Worm (Caenorhabditis elegans) whole organism, L3 larva: Measurements from ENCODE around the gene arrd-2.
A peak's percentile ranks its signal among the peaks of the same experiment; 100 is the strongest.

Experiments used
- R02D3.7 ChIP-seq: fragments of 150-350 bp; optimal IDR thresholded peaks from 2 replicates; lab custom pipeline; 2014; ENCODE audit warnings: missing biosample characterization, missing genetic modification characterization
- ama-1 ChIP-seq: fragments of 150-350 bp; optimal IDR thresholded peaks from 2 replicates; lab custom pipeline; 2018
- ceh-16 ChIP-seq: sonication (generic microtip); optimal IDR thresholded peaks from 2 replicates; lab custom pipeline; 2017; ENCODE audit warnings: missing biosample characterization, missing genetic modification characterization
- ceh-28 ChIP-seq: fragments of 150-350 bp; optimal IDR thresholded peaks from 2 replicates; lab custom pipeline; 2014; ENCODE audit warnings: missing biosample characterization, missing genetic modification reagents, missing genetic modification characterization
- ceh-82 ChIP-seq: fragments of 150-350 bp; optimal IDR thresholded peaks from 2 replicates; lab custom pipeline; 2014; ENCODE audit warnings: missing biosample characterization, missing genetic modification characterization
- egl-27 ChIP-seq: sonication (generic microtip); optimal IDR thresholded peaks from 4 replicates; lab custom pipeline; 2017; ENCODE audit warnings: missing biosample characterization, missing genetic modification reagents, missing genetic modification characterization
- egl-5 ChIP-seq: fragments of 150-350 bp; optimal IDR thresholded peaks from 2 replicates; lab custom pipeline; 2017; ENCODE audit warnings: missing biosample characterization, missing genetic modification reagents, missing genetic modification characterization, inconsistent platforms
- elt-1 ChIP-seq: fragments of 150-350 bp; optimal IDR thresholded peaks from 2 replicates; lab custom pipeline; 2014; ENCODE audit warnings: missing biosample characterization, missing genetic modification characterization
- elt-2 ChIP-seq: sonication (generic microtip); optimal IDR thresholded peaks from 2 replicates; lab custom pipeline; 2016; ENCODE audit warnings: missing genetic modification reagents, mild to moderate bottlenecking, missing genetic modification characterization, missing compliant biosample characterization
- elt-3 ChIP-seq, 3 experiments: fragments of 150-350 bp in 1 of 3; sonication (generic microtip) in 2 of 3; optimal IDR thresholded peaks; 2 replicates in 2 of 3; 4 replicates in 1 of 3; lab custom pipeline; 2014 to 2017; ENCODE audit warnings: missing biosample characterization in 3 of 3, missing genetic modification characterization in 3 of 3
- eor-1 ChIP-seq, 2 experiments: fragments of 150-350 bp; optimal IDR thresholded peaks; 2 replicates each; lab custom pipeline; 2014 to 2018; ENCODE audit warnings: missing biosample characterization in 2 of 2, missing genetic modification characterization in 2 of 2
- fkh-2 ChIP-seq: fragments of 150-350 bp; optimal IDR thresholded peaks from 2 replicates; lab custom pipeline; 2014; ENCODE audit warnings: missing biosample characterization, missing genetic modification reagents, missing genetic modification characterization
- fos-1 ChIP-seq: fragments of 150-350 bp; optimal IDR thresholded peaks from 2 replicates; lab custom pipeline; 2014; ENCODE audit warnings: missing biosample characterization, missing genetic modification characterization
- lin-15B ChIP-seq: fragments of 150-350 bp; optimal IDR thresholded peaks from 2 replicates; lab custom pipeline; 2014; ENCODE audit warnings: missing biosample characterization, missing genetic modification characterization
- lsy-12 ChIP-seq: sonication (generic microtip); optimal IDR thresholded peaks from 2 replicates; lab custom pipeline; 2016; ENCODE audit warnings: mild to moderate bottlenecking, missing genetic modification characterization, missing compliant biosample characterization
- mdl-1 ChIP-seq: fragments of 150-350 bp; optimal IDR thresholded peaks from 2 replicates; lab custom pipeline; 2014; ENCODE audit warnings: missing biosample characterization, missing genetic modification characterization
- mml-1 ChIP-seq: fragments of 150-350 bp; sonication (generic microtip); optimal IDR thresholded peaks from 3 replicates; lab custom pipeline; 2014; ENCODE audit warnings: missing biosample characterization, missing genetic modification characterization
- nfya-1 ChIP-seq: sonication (generic microtip); optimal IDR thresholded peaks from 2 replicates; lab custom pipeline; 2017; ENCODE audit warnings: missing genetic modification characterization, mild to moderate bottlenecking, missing compliant biosample characterization, antibody characterized with exemption, moderate library complexity; ENCODE audit not compliant: insufficient read depth
- nhr-11 ChIP-seq: fragments of 150-350 bp; optimal IDR thresholded peaks from 2 replicates; lab custom pipeline; 2014; ENCODE audit warnings: missing biosample characterization, missing genetic modification characterization
- nhr-23 ChIP-seq: fragments of 150-350 bp; optimal IDR thresholded peaks from 2 replicates; lab custom pipeline; 2014; ENCODE audit warnings: missing biosample characterization, missing genetic modification reagents, missing genetic modification characterization
- nhr-237 ChIP-seq: fragments of 150-350 bp; optimal IDR thresholded peaks from 2 replicates; lab custom pipeline; 2014; ENCODE audit warnings: missing biosample characterization, missing genetic modification characterization
- nhr-25 ChIP-seq: sonication (generic microtip); optimal IDR thresholded peaks from 2 replicates; lab custom pipeline; 2017; ENCODE audit warnings: missing biosample characterization, missing genetic modification characterization
- nhr-28 ChIP-seq: fragments of 150-350 bp; optimal IDR thresholded peaks from 2 replicates; lab custom pipeline; 2014; ENCODE audit warnings: missing biosample characterization, missing genetic modification characterization
- nhr-67 ChIP-seq: fragments of 150-350 bp; optimal IDR thresholded peaks from 2 replicates; lab custom pipeline; 2014; ENCODE audit warnings: missing biosample characterization, missing genetic modification characterization
- nhr-76 ChIP-seq: fragments of 150-350 bp; sonication (generic microtip); optimal IDR thresholded peaks from 5 replicates; lab custom pipeline; 2014; ENCODE audit warnings: missing biosample characterization, missing genetic modification characterization
- nhr-77 ChIP-seq: fragments of 150-350 bp; optimal IDR thresholded peaks from 2 replicates; lab custom pipeline; 2014; ENCODE audit warnings: missing biosample characterization, missing genetic modification characterization
- pha-4 ChIP-seq: fragments of 150-350 bp; optimal IDR thresholded peaks from 2 replicates; lab custom pipeline; 2014; ENCODE audit warnings: missing biosample characterization, missing genetic modification reagents, missing genetic modification characterization
- pqm-1 ChIP-seq: fragments of 150-350 bp; optimal IDR thresholded peaks from 2 replicates; lab custom pipeline; 2017; ENCODE audit warnings: missing biosample characterization, missing genetic modification characterization, inconsistent platforms
- skn-1 ChIP-seq: fragments of 150-350 bp; optimal IDR thresholded peaks from 2 replicates; lab custom pipeline; 2014; ENCODE audit warnings: missing biosample characterization, missing genetic modification characterization
- tbx-2 ChIP-seq: sonication (generic microtip); optimal IDR thresholded peaks from 2 replicates; lab custom pipeline; 2016; ENCODE audit warnings: mild to moderate bottlenecking, missing genetic modification characterization, missing compliant biosample characterization
- unc-62 ChIP-seq: fragments of 150-350 bp; sonication (generic microtip); optimal IDR thresholded peaks from 4 replicates; lab custom pipeline; 2014; ENCODE audit warnings: missing biosample characterization, missing genetic modification reagents, missing genetic modification characterization
- zag-1 ChIP-seq: fragments of 150-350 bp; optimal IDR thresholded peaks from 2 replicates; lab custom pipeline; 2014; ENCODE audit warnings: missing biosample characterization, missing genetic modification characterization
- ztf-11 ChIP-seq: fragments of 150-350 bp; optimal IDR thresholded peaks from 2 replicates; lab custom pipeline; 2014; ENCODE audit warnings: missing biosample characterization, missing genetic modification characterization
- ztf-4 ChIP-seq: fragments of 150-350 bp; optimal IDR thresholded peaks from 2 replicates; lab custom pipeline; 2014; ENCODE audit warnings: missing biosample characterization, missing genetic modification characterization

The arrd-2 gene

DNA sequence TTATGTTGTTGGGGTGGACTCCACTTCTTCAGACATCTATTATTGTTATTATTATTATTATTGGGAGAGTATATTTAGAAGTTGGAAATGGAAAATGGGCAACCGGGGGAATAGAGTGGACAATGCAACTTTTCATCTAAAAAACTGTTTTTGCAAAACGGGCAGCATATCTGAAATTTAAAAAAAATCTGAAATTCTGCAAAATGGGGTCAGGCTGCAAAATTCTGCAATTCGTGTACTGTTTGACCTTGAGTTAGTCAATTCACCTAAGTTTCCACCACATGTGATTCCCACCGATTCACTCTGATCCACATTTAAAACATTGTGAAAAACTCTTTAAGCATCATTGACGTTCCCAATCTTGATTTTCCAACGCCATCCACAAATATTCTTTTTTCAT is 34.6 kb upstream of the arrd-2 start, which contains the start of gene C06C3.4:
C06C3.4 (plus strand) TSS at position 301 of the 400 bp plus-strand sequence.
- TF ChIP-seq ceh-28 (tag; lab: Kevin White, UChicago) (no peak), lsy-12 (no peak), ceh-16 (tag; lab: Kevin White, UChicago) (no peak), ztf-4 (tag; lab: Kevin White, UChicago) (no peak), fos-1 (tag; lab: Kevin White, UChicago) (no peak), lin-15B (tag; lab: Kevin White, UChicago) (no peak), egl-27 (no peak), unc-62 (GFP tag; lab: Kevin White, UChicago) (no peak), skn-1 (no peak), nhr-11 (tag; lab: Kevin White, UChicago) (no peak)

DNA sequence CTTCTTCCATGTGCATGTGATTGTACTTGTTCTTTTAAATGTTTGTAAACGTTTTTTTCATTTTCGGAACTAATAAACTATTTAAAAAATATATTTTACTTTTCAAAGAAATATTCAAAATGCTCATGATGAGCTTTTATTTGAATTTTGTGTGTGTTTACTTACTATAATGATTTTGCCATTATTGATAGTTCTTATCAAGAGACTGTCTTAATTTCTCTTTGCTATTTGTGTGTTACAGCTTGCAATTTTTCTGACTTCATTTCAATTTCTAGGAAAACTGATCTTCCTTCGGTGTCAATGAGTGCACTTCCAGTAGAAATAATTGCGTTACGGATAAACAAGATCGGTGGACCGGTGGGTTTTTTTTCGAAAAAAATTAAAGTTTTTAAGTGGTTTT is 32.8 kb upstream of the arrd-2 start, which contains the start of gene C06C3.12:
C06C3.12 (plus strand) TSS at position 301 of the 400 bp plus-strand sequence.
- no peak for TF ChIP-seq lin-15B (tag; lab: Kevin White, UChicago)
- no peak for TF ChIP-seq elt-3 (tag; optimal IDR thresholded peaks at IDR 0.05; lab: Kevin White, UChicago)
- no peak for TF ChIP-seq nhr-28 (tag; lab: Kevin White, UChicago)
- TF ChIP-seq fkh-2 (tag; lab: Kevin White, UChicago), result no peak
- no peak for TF ChIP-seq nhr-76
- peak; percentile 1 for TF ChIP-seq elt-2 (tag; lab: Kevin White, UChicago)

ce11 chrII:9377158-9377557 is 30.4 kb upstream of the arrd-2 start, which contains the start of gene C06C3.10:
C06C3.10 (minus strand) TSS chrII:9377258.
- no peak for TF ChIP-seq lsy-12

- TF ChIP-seq ama-1, result no peak
- peak; percentile 59 for TF ChIP-seq pha-4 (tag; lab: Kevin White, UChicago)
- TF ChIP-seq nfya-1, result no peak
- no peak for TF ChIP-seq nhr-23 (tag; lab: Kevin White, UChicago)
- TF ChIP-seq elt-2 (tag; lab: Kevin White, UChicago), result peak; percentile 38
- TF ChIP-seq, all 47 proteins: peak for 2
Measured at ce11 chrII:9378174-9378573, 29.4 kb upstream of the arrd-2 start.

DNA sequence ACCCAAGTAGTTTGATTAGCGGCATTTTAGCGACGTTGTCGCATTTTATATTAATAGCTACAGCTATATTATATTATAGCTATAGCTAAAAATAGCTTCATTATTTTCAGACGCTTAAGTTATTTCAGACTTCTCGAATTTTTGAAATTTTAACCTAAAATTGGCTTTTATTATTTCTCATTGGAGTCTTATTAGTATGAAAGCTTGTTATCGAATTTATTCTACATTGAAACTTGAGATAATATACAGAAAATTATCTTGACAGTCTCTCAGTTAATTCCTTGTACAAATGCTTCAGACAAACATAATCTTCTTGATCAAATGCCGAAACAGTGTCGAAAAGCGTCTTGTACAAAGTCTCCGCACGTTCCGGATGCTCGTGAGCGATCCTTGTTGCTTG is 27.8 kb upstream of the arrd-2 start, which contains the start of gene srh-48:
srh-48 (plus strand) TSS at position 301 of the 400 bp plus-strand sequence.
- no peak for TF ChIP-seq egl-5 (tag; lab: Kevin White, UChicago)
- TF ChIP-seq, all 47 proteins: peak for 0

ce11 chrII:9385241-9385640 is 22.3 kb upstream of the arrd-2 start, which contains the start of gene C06C3.7:
C06C3.7 (plus strand) TSS chrII:9385541.
- TF ChIP-seq elt-1 (tag; lab: Kevin White, UChicago), result no peak
- no peak for TF ChIP-seq nhr-67 (tag; lab: Kevin White, UChicago)
- no peak for TF ChIP-seq nhr-77
- TF ChIP-seq fkh-2 (tag; lab: Kevin White, UChicago), result no peak
- no peak for TF ChIP-seq tbx-2 (tag; lab: Kevin White, UChicago)
- no peak for TF ChIP-seq elt-2 (tag; lab: Kevin White, UChicago)
- no peak for TF ChIP-seq mml-1 (tag; lab: Kevin White, UChicago)
- no peak for TF ChIP-seq nhr-25 (tag; lab: Kevin White, UChicago)

DNA sequence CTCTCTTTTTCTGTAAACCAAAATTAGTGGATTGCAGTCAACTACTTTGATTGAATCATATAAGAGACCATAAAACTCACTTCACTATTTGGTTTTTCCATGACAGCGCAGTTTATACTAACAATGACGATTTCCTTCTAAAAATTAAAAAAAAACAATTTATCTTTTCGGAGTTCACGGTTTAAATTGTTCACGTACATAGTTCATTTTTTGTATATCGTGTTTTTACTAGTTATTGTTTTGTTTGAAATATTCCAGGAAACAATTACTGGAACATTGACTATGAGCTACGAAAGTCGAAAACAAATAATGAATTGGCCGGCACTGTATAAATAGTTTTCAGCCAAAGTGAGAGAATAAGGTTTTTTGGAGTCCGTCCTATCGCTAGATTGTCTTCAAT is 14.8 kb upstream of the arrd-2 start, which contains the start of gene lido-17:
lido-17 (minus strand) TSS at position 101 of the 400 bp plus-strand sequence.
- no peak for TF ChIP-seq pqm-1 (tag; lab: Kevin White, UChicago)
- TF ChIP-seq nhr-237, result no peak
- TF ChIP-seq nfya-1, result no peak
- no peak for TF ChIP-seq eor-1 (tag; optimal IDR thresholded peaks at IDR 0.05; lab: Kevin White, UChicago)
- no peak for TF ChIP-seq elt-2 (tag; lab: Kevin White, UChicago)
- TF ChIP-seq zag-1 (tag; lab: Kevin White, UChicago), result no peak
- TF ChIP-seq skn-1, result no peak
- TF ChIP-seq ztf-4 (tag; lab: Kevin White, UChicago), result no peak
- no peak for TF ChIP-seq R02D3.7 (tag; lab: Kevin White, UChicago)
- no peak for TF ChIP-seq mdl-1
- TF ChIP-seq nhr-77, result no peak
- TF ChIP-seq ceh-82 (tag; lab: Kevin White, UChicago), result no peak
- TF ChIP-seq ztf-11 (tag; lab: Kevin White, UChicago), result no peak
- no peak for TF ChIP-seq fkh-2 (tag; lab: Kevin White, UChicago)
- no peak for TF ChIP-seq ama-1
- no peak for TF ChIP-seq nhr-23 (tag; lab: Kevin White, UChicago)
- TF ChIP-seq pha-4 (tag; lab: Kevin White, UChicago), result no peak
- no peak for TF ChIP-seq mml-1 (tag; lab: Kevin White, UChicago)
- TF ChIP-seq ceh-28 (tag; lab: Kevin White, UChicago), result no peak
- TF ChIP-seq tbx-2 (tag; lab: Kevin White, UChicago), result no peak
